Fruit fly (Drosophila melanogaster) whole organism, prepupa: ENCODE measurements around the gene Hecw.

Experiments
- Blimp-1 ChIP-seq: fragments of 200-800 bp; sonication (Bioruptor generic); optimal IDR thresholded peaks from 3 replicates; lab custom pipeline; 2017; ENCODE audit warnings: missing biosample characterization, missing genetic modification characterization, mild to moderate bottlenecking, moderate library complexity, missing genetic modification reagents
- CG10669 ChIP-seq: fragments of 200-800 bp; sonication (Bioruptor generic); optimal IDR thresholded peaks from 3 replicates; lab custom pipeline; 2018; ENCODE audit warnings: missing biosample characterization, mild to moderate bottlenecking, missing genetic modification characterization, moderate library complexity
- CG11294 ChIP-seq: fragments of 200-800 bp; sonication (Bioruptor generic); IDR thresholded peaks from 2 replicates; pipeline ENCODE4 v1.3.6; 2022; ENCODE audit warnings: missing biosample characterization, missing genetic modification characterization
- CG11762 ChIP-seq: fragments of 200-800 bp; sonication (Bioruptor generic); optimal IDR thresholded peaks from 3 replicates; lab custom pipeline; 2016; ENCODE audit warnings: missing biosample characterization, missing genetic modification characterization; ENCODE audit not compliant: insufficient read depth
- CG15336 ChIP-seq: fragments of 200-800 bp; sonication (Bioruptor generic); IDR thresholded peaks from 2 replicates; pipeline ENCODE4 v1.3.6; 2022; ENCODE audit warnings: missing biosample characterization, missing genetic modification characterization
- CG1621 ChIP-seq: fragments of 200-800 bp; sonication (Bioruptor generic); optimal IDR thresholded peaks from 3 replicates; lab custom pipeline; 2018; ENCODE audit warnings: missing biosample characterization, mild to moderate bottlenecking, missing genetic modification characterization
- CG16779 ChIP-seq: fragments of 200-800 bp; sonication (Bioruptor generic); optimal IDR thresholded peaks from 3 replicates; lab custom pipeline; 2017; ENCODE audit warnings: missing biosample characterization, mild to moderate bottlenecking, missing genetic modification characterization
- CG3032 ChIP-seq: fragments of 200-800 bp; optimal IDR thresholded peaks from 2 replicates; lab custom pipeline; 2019; ENCODE audit warnings: missing biosample characterization, mild to moderate bottlenecking, missing genetic modification characterization, moderate library complexity
- CG31627 ChIP-seq: fragments of 200-800 bp; sonication (Bioruptor generic); optimal IDR thresholded peaks from 3 replicates; lab custom pipeline; 2016; ENCODE audit warnings: missing biosample characterization, missing genetic modification characterization
- CG32006 ChIP-seq: fragments of 200-800 bp; sonication (Bioruptor generic); optimal IDR thresholded peaks from 3 replicates; lab custom pipeline; 2017; ENCODE audit warnings: missing biosample characterization, mild to moderate bottlenecking, missing genetic modification characterization
- CG34406 ChIP-seq: fragments of 200-800 bp; sonication (Bioruptor generic); optimal IDR thresholded peaks from 3 replicates; lab custom pipeline; 2016; ENCODE audit warnings: missing biosample characterization, missing genetic modification characterization
- CG4318 ChIP-seq: fragments of 200-800 bp; sonication (Bioruptor generic); optimal IDR thresholded peaks from 3 replicates; lab custom pipeline; 2017; ENCODE audit warnings: missing biosample characterization, mild to moderate bottlenecking, missing genetic modification characterization
- CG6163 ChIP-seq: fragments of 200-800 bp; sonication (Bioruptor generic); IDR thresholded peaks from 3 replicates; pipeline ENCODE4 v1.3.6; 2022; ENCODE audit warnings: missing biosample characterization, missing genetic modification characterization
- CG6276 ChIP-seq: fragments of 200-800 bp; sonication (Bioruptor generic); optimal IDR thresholded peaks from 2 replicates; lab custom pipeline; 2017; ENCODE audit warnings: missing biosample characterization, mild to moderate bottlenecking, missing genetic modification characterization
- CG6792 ChIP-seq: fragments of 200-800 bp; sonication (Bioruptor generic); optimal IDR thresholded peaks from 3 replicates; lab custom pipeline; 2016; ENCODE audit warnings: missing biosample characterization, missing genetic modification characterization
- CG6808 ChIP-seq: fragments of 200-800 bp; sonication (Bioruptor generic); optimal IDR thresholded peaks from 3 replicates; lab custom pipeline; 2017; ENCODE audit warnings: missing biosample characterization, missing genetic modification characterization, mild to moderate bottlenecking, moderate library complexity, missing genetic modification reagents
- CG7368 ChIP-seq: fragments of 200-800 bp; sonication (Bioruptor generic); optimal IDR thresholded peaks from 3 replicates; lab custom pipeline; 2016; ENCODE audit warnings: missing biosample characterization, missing genetic modification characterization
- CG8119 ChIP-seq: fragments of 200-800 bp; sonication (Bioruptor generic); IDR thresholded peaks from 3 replicates; pipeline ENCODE4 v1.3.6; 2022; ENCODE audit warnings: missing biosample characterization, missing genetic modification characterization
- CG8319 ChIP-seq: fragments of 200-800 bp; sonication (Bioruptor generic); optimal IDR thresholded peaks from 3 replicates; lab custom pipeline; 2016; ENCODE audit warnings: missing biosample characterization, missing genetic modification characterization
- CG8632 ChIP-seq: fragments of 200-800 bp; sonication (Bioruptor generic); optimal IDR thresholded peaks from 3 replicates; lab custom pipeline; 2016; ENCODE audit warnings: missing biosample characterization, missing genetic modification characterization
- CG9139 ChIP-seq: fragments of 200-800 bp; sonication (Bioruptor generic); optimal IDR thresholded peaks from 3 replicates; lab custom pipeline; 2017; ENCODE audit warnings: missing biosample characterization, mild to moderate bottlenecking, missing genetic modification characterization
- Eip75B ChIP-seq: fragments of 200-800 bp; sonication (Bioruptor generic); optimal IDR thresholded peaks from 3 replicates; lab custom pipeline; 2016; ENCODE audit warnings: missing biosample characterization, missing genetic modification characterization
- Eip78C ChIP-seq: fragments of 200-800 bp; sonication (Bioruptor generic); peaks from one replicate; lab custom pipeline; 2016; ENCODE audit warnings: missing biosample characterization, missing genetic modification characterization
- Eip93F ChIP-seq: fragments of 200-800 bp; sonication (Bioruptor generic); optimal IDR thresholded peaks from 2 replicates; lab custom pipeline; 2016; ENCODE audit warnings: missing biosample characterization, mild to moderate bottlenecking, missing genetic modification characterization
- Ets21C ChIP-seq: fragments of 200-800 bp; sonication (Bioruptor generic); optimal IDR thresholded peaks from 3 replicates; lab custom pipeline; 2016; ENCODE audit warnings: missing biosample characterization, missing genetic modification characterization
- Gug ChIP-seq: fragments of 200-800 bp; sonication (Bioruptor generic); IDR thresholded peaks from 2 replicates; pipeline ENCODE4 v1.3.6; 2022; ENCODE audit warnings: missing biosample characterization, missing genetic modification characterization
- Hr38 ChIP-seq: sonication (Bioruptor generic); optimal IDR thresholded peaks from 2 replicates; lab custom pipeline; 2016; ENCODE audit warnings: missing biosample characterization, missing genetic modification characterization
- Hr39 ChIP-seq: fragments of 200-800 bp; sonication (Bioruptor generic); optimal IDR thresholded peaks from 2 replicates; lab custom pipeline; 2016; ENCODE audit warnings: missing biosample characterization, missing genetic modification characterization
- Hr4 ChIP-seq: fragments of 200-800 bp; sonication (Bioruptor generic); optimal IDR thresholded peaks from 3 replicates; lab custom pipeline; 2016; ENCODE audit warnings: missing biosample characterization, missing genetic modification characterization
- OdsH ChIP-seq: fragments of 200-800 bp; sonication (Bioruptor generic); optimal IDR thresholded peaks from 3 replicates; lab custom pipeline; 2016; ENCODE audit warnings: missing biosample characterization, missing genetic modification characterization
- Smox ChIP-seq: fragments of 200-800 bp; sonication (Bioruptor generic); optimal IDR thresholded peaks from 3 replicates; lab custom pipeline; 2016; ENCODE audit warnings: missing biosample characterization, missing genetic modification characterization
- achi ChIP-seq: fragments of 200-800 bp; sonication (Bioruptor generic); optimal IDR thresholded peaks from 3 replicates; lab custom pipeline; 2016; ENCODE audit warnings: missing biosample characterization, missing genetic modification characterization
- cyc ChIP-seq: fragments of 200-800 bp; sonication (Bioruptor generic); optimal IDR thresholded peaks from 3 replicates; lab custom pipeline; 2016; ENCODE audit warnings: missing biosample characterization, missing genetic modification characterization
- dac ChIP-seq: fragments of 200-800 bp; sonication (Bioruptor generic); optimal IDR thresholded peaks from 2 replicates; lab custom pipeline; 2017; ENCODE audit warnings: missing biosample characterization, mild to moderate bottlenecking, missing genetic modification characterization
- dsx ChIP-seq: fragments of 200-800 bp; optimal IDR thresholded peaks from 3 replicates; lab custom pipeline; 2019; ENCODE audit warnings: missing biosample characterization, mild to moderate bottlenecking, missing genetic modification characterization, moderate library complexity; ENCODE audit not compliant: poor library complexity, severe bottlenecking
- eg ChIP-seq: fragments of 200-800 bp; sonication (Bioruptor generic); IDR thresholded peaks from 3 replicates; pipeline ENCODE4 v1.3.6; 2022; ENCODE audit warnings: missing biosample characterization, missing genetic modification characterization
- esn ChIP-seq: fragments of 200-800 bp; sonication (Bioruptor generic); optimal IDR thresholded peaks from 2 replicates; lab custom pipeline; 2016; ENCODE audit warnings: missing biosample characterization, mild to moderate bottlenecking, missing genetic modification characterization, moderate library complexity
- fd59A ChIP-seq: fragments of 200-800 bp; sonication (Bioruptor generic); optimal IDR thresholded peaks from 2 replicates; lab custom pipeline; 2017; ENCODE audit warnings: missing biosample characterization, mild to moderate bottlenecking, missing genetic modification characterization, missing genetic modification reagents
- fkh ChIP-seq: fragments of 200-800 bp; sonication (Bioruptor generic); optimal IDR thresholded peaks from 3 replicates; lab custom pipeline; 2017; ENCODE audit warnings: missing biosample characterization, mild to moderate bottlenecking, missing genetic modification characterization, moderate library complexity
- net ChIP-seq: fragments of 200-800 bp; sonication (Bioruptor generic); optimal IDR thresholded peaks from 3 replicates; lab custom pipeline; 2016; ENCODE audit warnings: missing biosample characterization, missing genetic modification characterization
- pdm3 ChIP-seq: fragments of 200-800 bp; sonication (Bioruptor generic); optimal IDR thresholded peaks from 3 replicates; lab custom pipeline; 2016; ENCODE audit warnings: missing biosample characterization, missing genetic modification characterization
- salr ChIP-seq, 2 experiments: fragments of 200-800 bp; sonication (Bioruptor generic); optimal IDR thresholded peaks; 3 replicates each; lab custom pipeline; 2016 to 2018; ENCODE audit warnings: missing biosample characterization in 2 of 2, missing genetic modification characterization in 2 of 2, mild to moderate bottlenecking in 1 of 2
- spab ChIP-seq: fragments of 200-800 bp; sonication (Bioruptor generic); optimal IDR thresholded peaks from 2 replicates; lab custom pipeline; 2017; ENCODE audit warnings: missing biosample characterization, mild to moderate bottlenecking, missing genetic modification characterization, missing genetic modification reagents
- ss ChIP-seq, 2 experiments: fragments of 200-800 bp; sonication (Bioruptor generic); optimal IDR thresholded peaks; 2 replicates in 1 of 2; 3 replicates in 1 of 2; lab custom pipeline; 2017 to 2018; ENCODE audit warnings: mild to moderate bottlenecking in 2 of 2, missing biosample characterization in 2 of 2, missing genetic modification characterization in 2 of 2, moderate library complexity in 1 of 2
- topi ChIP-seq: fragments of 200-800 bp; sonication (Bioruptor generic); optimal IDR thresholded peaks from 3 replicates; lab custom pipeline; 2016; ENCODE audit warnings: missing biosample characterization, missing genetic modification characterization
- vri ChIP-seq: fragments of 200-800 bp; sonication (Bioruptor generic); optimal IDR thresholded peaks from 3 replicates; lab custom pipeline; 2016; ENCODE audit warnings: missing biosample characterization, mild to moderate bottlenecking, missing genetic modification characterization

Hecw gene

DNA sequence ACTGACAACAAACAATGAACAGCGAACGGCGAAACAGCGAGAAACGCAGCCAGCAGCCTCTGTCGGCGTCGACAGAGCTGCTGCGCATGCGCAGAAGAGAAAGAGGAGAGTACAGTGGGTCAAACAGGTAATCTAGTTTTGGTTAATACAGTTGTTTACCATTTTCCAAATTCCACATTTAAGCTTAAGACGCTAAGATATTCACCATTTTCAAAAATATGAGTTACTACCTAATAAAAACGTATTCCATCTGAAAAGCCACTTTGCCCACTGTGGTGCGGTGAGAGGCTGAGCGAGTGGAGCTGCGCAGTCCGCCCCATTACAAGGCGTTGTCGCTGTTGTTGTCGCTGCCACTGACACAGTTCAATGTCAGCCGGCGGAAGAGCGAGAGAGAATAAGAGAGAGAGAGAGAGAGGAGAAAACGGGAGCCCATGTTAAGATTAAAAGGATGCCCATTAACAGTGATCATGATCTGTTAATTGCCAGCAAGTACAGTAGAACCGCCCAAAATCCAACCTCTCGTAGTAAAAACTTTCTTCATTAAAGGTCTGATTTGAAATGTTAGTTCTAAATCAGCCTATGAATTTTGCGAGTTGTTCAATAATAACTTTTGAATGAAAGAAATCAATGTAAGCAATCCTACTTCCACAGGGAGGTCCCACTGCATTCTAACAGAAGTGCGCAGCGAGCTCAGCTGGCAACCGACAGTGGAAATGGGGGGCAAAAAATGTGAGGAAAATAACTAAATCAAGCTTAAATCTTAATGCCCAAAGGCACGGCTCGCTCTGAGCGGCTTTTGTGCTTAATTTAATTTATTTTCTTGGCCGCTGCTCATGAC, 42.2 kb downstream of the Hecw start (continued):
- TF ChIP-seq fkh (GFP tag; lab: Kevin White, UChicago) (peak; percentile 48), CG3032 (peak; percentile 97), Hr4 (GFP tag; lab: Kevin White, UChicago) (peak; percentile 95), CG1621 (tag; lab: Kevin White, UChicago) (peak; percentile 98), CG31627 (GFP tag; lab: Kevin White, UChicago) (peak; percentile 96), ss (GFP tag; optimal IDR thresholded peaks at IDR 0.05; lab: Kevin White, UChicago) (peak; percentile 98 to 99), CG6163 (GFP tag; lab: Robert Waterston, UW) (peak; percentile 99), CG16779 (peak; percentile 96), dac (GFP tag; lab: Kevin White, UChicago) (peak; percentile 96), vri (GFP tag; lab: Kevin White, UChicago) (peak; percentile 96), CG4318 (GFP tag; lab: Kevin White, UChicago) (peak; percentile 97), Gug (GFP tag; lab: Robert Waterston, UW) (peak; percentile 97), CG6808 (GFP tag; lab: Kevin White, UChicago) (peak; percentile 98), fd59A (peak; percentile 98), eg (GFP tag; lab: Robert Waterston, UW) (peak; percentile 98), Smox (GFP tag; lab: Kevin White, UChicago) (peak; percentile 96), Hr38 (GFP tag; lab: Kevin White, UChicago) (peak; percentile 28), cyc (GFP tag; lab: Kevin White, UChicago) (peak; percentile 98), CG10669 (GFP tag; lab: Kevin White, UChicago) (peak; percentile 98), CG34406 (peak; percentile 97), CG7368 (GFP tag; lab: Kevin White, UChicago) (peak; percentile 97), Hr39 (GFP tag; lab: Kevin White, UChicago) (peak; percentile 97), salr (GFP tag; optimal IDR thresholded peaks at IDR 0.05; lab: Kevin White, UChicago) (peak; percentile 94 to 97)

DNA sequence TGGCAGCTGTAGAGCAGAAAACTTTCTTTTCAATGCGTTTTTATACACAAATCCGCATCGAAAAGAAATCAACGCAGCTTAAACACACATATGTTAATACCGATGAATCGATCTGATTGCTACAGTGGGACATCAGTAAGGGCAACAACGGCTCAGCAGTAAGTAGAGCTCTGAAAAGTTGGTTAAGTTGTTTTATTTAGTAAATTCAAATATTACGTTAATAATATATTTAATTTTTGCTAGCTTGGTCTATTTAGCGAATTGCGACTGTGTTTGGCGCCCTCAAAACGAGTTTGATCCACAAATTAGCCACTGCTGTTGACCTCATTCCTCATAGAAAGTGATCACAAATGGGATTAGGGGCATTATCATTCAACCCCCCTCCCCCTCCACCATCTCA, 43.3 kb downstream of the Hecw start:
- TF ChIP-seq net (GFP tag; lab: Kevin White, UChicago): peak; percentile 41
- no peak for TF ChIP-seq Eip93F (GFP tag; lab: Kevin White, UChicago)
- no peak for TF ChIP-seq CG8119
- TF ChIP-seq spab (GFP tag; lab: Kevin White, UChicago): peak; percentile 4
- TF ChIP-seq CG8319 (GFP tag; lab: Kevin White, UChicago): no peak
- TF ChIP-seq esn (GFP tag; lab: Kevin White, UChicago): peak; percentile 25
- no peak for TF ChIP-seq vri (GFP tag; lab: Kevin White, UChicago)
- TF ChIP-seq CG3032: peak; percentile 34
- no peak for TF ChIP-seq CG4318 (GFP tag; lab: Kevin White, UChicago)
- peak; percentile 45 for TF ChIP-seq OdsH (GFP tag; lab: Kevin White, UChicago)
- TF ChIP-seq topi: peak; percentile 1
- peak; percentile 18; the same call in 1 of the 2 replicates for TF ChIP-seq CG15336 (GFP tag; lab: Robert Waterston, UW)
- peak; percentile 58 for TF ChIP-seq CG32006 (GFP tag; lab: Kevin White, UChicago)
- TF ChIP-seq CG6808 (GFP tag; lab: Kevin White, UChicago): peak; percentile 52
- peak; percentile 32 for TF ChIP-seq CG1621 (tag; lab: Kevin White, UChicago)
- TF ChIP-seq CG9139 (GFP tag; lab: Kevin White, UChicago): no peak
- no peak for TF ChIP-seq CG16779
- TF ChIP-seq Hr38 (GFP tag; lab: Kevin White, UChicago): no peak
- no peak for TF ChIP-seq CG11294 (GFP tag; lab: Robert Waterston, UW)
- peak; percentile 29 for TF ChIP-seq CG6276 (GFP tag; lab: Kevin White, UChicago)
- TF ChIP-seq eg (GFP tag; lab: Robert Waterston, UW): peak; percentile 54; the same call in 1 of the 3 replicates
- no peak for TF ChIP-seq CG11762 (GFP tag; lab: Kevin White, UChicago)
- TF ChIP-seq pdm3 (GFP tag; lab: Kevin White, UChicago): peak; percentile 44
- peak; percentile 23 for TF ChIP-seq achi (GFP tag; lab: Kevin White, UChicago)
- TF ChIP-seq CG8632 (GFP tag; lab: Kevin White, UChicago): peak; percentile 3
- TF ChIP-seq Ets21C: no peak
- peak; percentile 21 for TF ChIP-seq CG6792 (GFP tag; lab: Kevin White, UChicago)
- TF ChIP-seq dsx (GFP tag; lab: Kevin White, UChicago): peak; percentile 38
- peak; percentile 40 for TF ChIP-seq fd59A
- no peak for TF ChIP-seq Blimp-1 (GFP tag; lab: Kevin White, UChicago)
- TF ChIP-seq Eip78C (GFP tag; lab: Kevin White, UChicago): peak; percentile 71
- TF ChIP-seq dac (GFP tag; lab: Kevin White, UChicago): no peak
- TF ChIP-seq Eip75B (GFP tag; lab: Kevin White, UChicago): no peak
- TF ChIP-seq salr (GFP tag; optimal IDR thresholded peaks at IDR 0.05; lab: Kevin White, UChicago): no peak
